Fruit fly (Drosophila melanogaster): ENCODE data around the gene CG8945.

The CG8945 gene

dm6 chrX:17091062-17091904, 3.8 kb upstream of the CG8945 start, which contains the start of the genes CG16700 and CG4991 (continued):
- no peak for TF ChIP-seq CG8089 (GFP tag; optimal IDR thresholded peaks at IDR 0.05)
- TF ChIP-seq stwl (tag; optimal IDR thresholded peaks at IDR 0.05), result no peak
- TF ChIP-seq CoRest (tag; optimal IDR thresholded peaks at IDR 0.05), result peak; percentile 93
- TF ChIP-seq nmo (GFP tag; optimal IDR thresholded peaks at IDR 0.05), result peak; percentile 93
- TF ChIP-seq CG12769 (tag; optimal IDR thresholded peaks at IDR 0.05), result no peak
- TF ChIP-seq CG13624 (GFP tag; optimal IDR thresholded peaks at IDR 0.05), result no peak
- TF ChIP-seq CG4617 (GFP tag; optimal IDR thresholded peaks at IDR 0.05; ENCODE audit: borderline replicate concordance), result no peak
- no peak for TF ChIP-seq fd102C (GFP tag; optimal IDR thresholded peaks at IDR 0.05)
- peak; percentile 87 for TF ChIP-seq CG9437 (GFP tag; optimal IDR thresholded peaks at IDR 0.05)
- TF ChIP-seq cad (GFP tag; optimal IDR thresholded peaks at IDR 0.05), result no peak
- no peak for TF ChIP-seq bigmax (GFP tag; optimal IDR thresholded peaks at IDR 0.05)
- peak; percentile 67 for TF ChIP-seq NFAT (GFP tag; IDR thresholded peaks at IDR 0.05)
- TF ChIP-seq p53 (GFP tag; optimal IDR thresholded peaks at IDR 0.05), result no peak
- TF ChIP-seq scrt (GFP tag; optimal IDR thresholded peaks at IDR 0.05), result peak; percentile 61
- TF ChIP-seq CG8944 (GFP tag; optimal IDR thresholded peaks at IDR 0.05), result no peak
- TF ChIP-seq shn (GFP tag; optimal IDR thresholded peaks at IDR 0.05), result no peak
- peak; percentile 54 for TF ChIP-seq kay (GFP tag; optimal IDR thresholded peaks at IDR 0.05)
- TF ChIP-seq CG1602 (GFP tag; optimal IDR thresholded peaks at IDR 0.05), result peak; percentile 78
- TF ChIP-seq Camta (GFP tag; optimal IDR thresholded peaks at IDR 0.05), result peak; percentile 36
- peak; percentile 65 for TF ChIP-seq tap (tag; optimal IDR thresholded peaks at IDR 0.05)
- TF ChIP-seq Doc3 (GFP tag; IDR thresholded peaks at IDR 0.05; ENCODE audit: partially characterized antibody), result no peak
- TF ChIP-seq CG10366 (GFP tag; IDR thresholded peaks at IDR 0.05), result peak; percentile 46
- TF ChIP-seq CG4360 (GFP tag; IDR thresholded peaks at IDR 0.05), result no peak
- peak; percentile 88 for TF ChIP-seq CG30403 (GFP tag; optimal IDR thresholded peaks at IDR 0.05)
- TF ChIP-seq CG30020 (tag; optimal IDR thresholded peaks at IDR 0.05), result peak; percentile 69
- TF ChIP-seq exex (tag; optimal IDR thresholded peaks at IDR 0.05), result peak; percentile 35
- TF ChIP-seq CG14710 (tag; optimal IDR thresholded peaks at IDR 0.05), result peak; percentile 87
- no peak for TF ChIP-seq Elba2 (GFP tag; optimal IDR thresholded peaks at IDR 0.05)
- TF ChIP-seq CG6254 (GFP tag; optimal IDR thresholded peaks at IDR 0.05), result peak; percentile 14
- peak; percentile 65 for TF ChIP-seq CG6765 (GFP tag; optimal IDR thresholded peaks at IDR 0.05)
- TF ChIP-seq Ssrp (tag; optimal IDR thresholded peaks at IDR 0.05), result peak; percentile 85
- TF ChIP-seq CG4707 (GFP tag; optimal IDR thresholded peaks at IDR 0.05), result no peak
- peak; percentile 72 for TF ChIP-seq danr (GFP tag; IDR thresholded peaks at IDR 0.05)
- peak; percentile 63 for TF ChIP-seq CG2120 (GFP tag; optimal IDR thresholded peaks at IDR 0.05)
- TF ChIP-seq aop (GFP tag; IDR thresholded peaks at IDR 0.05), result no peak
- peak; percentile 39 for TF ChIP-seq ATbp (GFP tag; optimal IDR thresholded peaks at IDR 0.05)
- peak; percentile 59; the same call in 1 of the 3 replicates for TF ChIP-seq H15 (GFP tag; IDR thresholded peaks at IDR 0.05)
- peak; percentile 74 for TF ChIP-seq odd (GFP tag; optimal IDR thresholded peaks at IDR 0.05)
- TF ChIP-seq CG4424 (GFP tag; optimal IDR thresholded peaks at IDR 0.05), result peak; percentile 79
- TF ChIP-seq tup (GFP tag; optimal IDR thresholded peaks at IDR 0.05), result no peak
- peak; percentile 86 for TF ChIP-seq Hmr (GFP tag; optimal IDR thresholded peaks at IDR 0.05)
- peak; percentile 71 for TF ChIP-seq Deaf1 (tag; optimal IDR thresholded peaks at IDR 0.05)
- peak; percentile 3 for TF ChIP-seq HmgZ (tag; optimal IDR thresholded peaks at IDR 0.05)
- TF ChIP-seq Max (GFP tag; optimal IDR thresholded peaks at IDR 0.05), result no peak
- TF ChIP-seq CG3163 (GFP tag; optimal IDR thresholded peaks at IDR 0.05), result no peak
- peak; percentile 43 for TF ChIP-seq CG18476 (GFP tag; optimal IDR thresholded peaks at IDR 0.05)
- TF ChIP-seq lov (optimal IDR thresholded peaks at IDR 0.05), result no peak
- TF ChIP-seq lov (GFP tag; IDR thresholded peaks at IDR 0.05), result 0 out of 3 replicates have a peak, but pooled peaks have one; percentile 28
- peak; percentile 79 for TF ChIP-seq CG10267 (tag; optimal IDR thresholded peaks at IDR 0.05)
